Fruit fly (Drosophila melanogaster) Kc167 (cell line): ENCODE data around the gene Sr-CIII.

ENCODE experiments used
- Sin3A ChIP-seq: fragments of >200 bp; optimal IDR thresholded peaks from 2 replicates; lab custom pipeline; 2018; ENCODE audit warnings: missing external identifiers
- h ChIP-seq: fragments of >200 bp; optimal IDR thresholded peaks from 3 replicates; lab custom pipeline; 2018; ENCODE audit warnings: missing external identifiers
- insv ChIP-seq: fragments of >200 bp; optimal IDR thresholded peaks from 3 replicates; lab custom pipeline; 2018; ENCODE audit warnings: missing external identifiers
- psq ChIP-seq: fragments of >200 bp; optimal IDR thresholded peaks from 2 replicates; lab custom pipeline; 2017; ENCODE audit warnings: missing external identifiers
- ttk ChIP-seq: sonication (Bioruptor generic); optimal IDR thresholded peaks from 2 replicates; lab custom pipeline; 2017; ENCODE audit warnings: missing external identifiers

- no peak for TF ChIP-seq psq (lab: Kevin White, UChicago)
- TF ChIP-seq ttk (lab: Kevin White, UChicago) = no peak
- TF ChIP-seq insv (lab: Kevin White, UChicago) = no peak
- no peak for TF ChIP-seq Sin3A
- TF ChIP-seq h (lab: Kevin White, UChicago) = no peak
Measured at dm6 chr2L:4121402-4121801, 1.3 kb downstream of the Sr-CIII start, which contains the start of gene Sr-CI.
